Worm (Caenorhabditis elegans): Measurements from ENCODE around the gene wsp-1.

DNA sequence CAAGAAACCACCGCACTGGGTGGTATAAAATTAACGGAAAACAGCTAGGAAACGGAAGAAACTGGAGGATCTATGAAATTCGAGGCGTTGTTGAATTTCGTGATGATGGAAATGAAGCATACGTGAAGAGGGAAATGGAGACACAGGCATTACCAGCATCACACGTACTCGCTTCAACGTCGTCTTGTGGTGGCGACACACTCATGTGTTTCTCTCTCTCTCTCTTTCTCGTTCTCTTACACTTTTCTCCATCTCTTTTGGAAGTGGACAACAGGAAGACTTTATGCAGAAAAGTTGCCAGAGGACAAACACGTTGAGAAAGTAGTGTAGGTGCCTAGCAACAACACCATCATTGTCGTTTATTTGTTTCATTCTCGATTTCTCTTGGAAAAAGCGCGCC is 33.7 kb upstream of the wsp-1 start:
- TF ChIP-seq madf-3 (GFP tag; IDR thresholded peaks at IDR 0.05) (no peak), ceh-79 (tag; optimal IDR thresholded peaks at IDR 0.05) (no peak), tbx-9 (tag; optimal IDR thresholded peaks at IDR 0.05; ENCODE audit: borderline replicate concordance) (no peak), F57C9.4 (tag; optimal IDR thresholded peaks at IDR 0.05) (no peak), C06A6.2 (GFP tag; conservative IDR thresholded peaks at IDR 0.05) (no peak), B0019.2 (GFP tag; conservative IDR thresholded peaks at IDR 0.05) (no peak)
